Worm (Caenorhabditis elegans) whole organism, young adult: ENCODE measurements around the gene C53A5.9.

ENCODE experiments used
- F33H1.4 ChIP-seq: fragments of 200-800 bp; sonication (Bioruptor generic); IDR thresholded peaks from 2 replicates; pipeline ENCODE4 v1.3.6; 2022; ENCODE audit warnings: missing genetic modification reagents, missing genetic modification characterization, missing compliant biosample characterization
- ceh-100 ChIP-seq: fragments of 200-800 bp; sonication (Bioruptor generic); IDR thresholded peaks from 2 replicates; pipeline ENCODE4 v1.3.6; 2022; ENCODE audit warnings: missing genetic modification reagents, missing genetic modification characterization, missing compliant biosample characterization
- unc-62 ChIP-seq: fragments of 150-350 bp; optimal IDR thresholded peaks from 2 replicates; lab custom pipeline; 2014; ENCODE audit warnings: missing biosample characterization, missing genetic modification reagents, missing genetic modification characterization
- ztf-26 ChIP-seq: sonication (generic microtip); optimal IDR thresholded peaks from 2 replicates; lab custom pipeline; 2017; ENCODE audit warnings: missing genetic modification characterization, missing compliant biosample characterization

DNA sequence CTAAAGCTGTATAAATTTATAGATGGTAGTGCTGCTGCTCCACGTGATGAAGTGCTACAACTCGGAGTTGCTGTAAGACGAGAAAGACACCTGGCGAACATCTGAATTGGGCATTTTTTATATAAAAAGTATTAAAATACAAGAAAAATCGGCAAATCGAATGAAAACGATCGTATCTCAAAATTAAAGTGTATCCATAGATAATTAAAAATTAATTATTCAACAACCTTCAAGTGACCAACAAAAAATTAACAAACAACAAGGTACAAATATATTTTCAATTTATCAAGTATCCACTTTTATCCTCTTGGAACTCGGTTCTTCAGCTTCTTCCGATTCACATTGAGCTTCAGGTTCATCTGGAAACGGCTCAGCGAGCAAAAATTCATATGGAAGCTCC is 39.4 kb downstream of the C53A5.9 start, which contains the start of gene R02D5.8:
- TF ChIP-seq ztf-26 (tag; lab: Kevin White, UChicago) = no peak
- TF ChIP-seq ceh-100 = no peak
- TF ChIP-seq F33H1.4 (GFP tag; lab: Robert Waterston, UW) = no peak
- no peak for TF ChIP-seq unc-62 (GFP tag; lab: Kevin White, UChicago)
